In the genomic region with DNA sequence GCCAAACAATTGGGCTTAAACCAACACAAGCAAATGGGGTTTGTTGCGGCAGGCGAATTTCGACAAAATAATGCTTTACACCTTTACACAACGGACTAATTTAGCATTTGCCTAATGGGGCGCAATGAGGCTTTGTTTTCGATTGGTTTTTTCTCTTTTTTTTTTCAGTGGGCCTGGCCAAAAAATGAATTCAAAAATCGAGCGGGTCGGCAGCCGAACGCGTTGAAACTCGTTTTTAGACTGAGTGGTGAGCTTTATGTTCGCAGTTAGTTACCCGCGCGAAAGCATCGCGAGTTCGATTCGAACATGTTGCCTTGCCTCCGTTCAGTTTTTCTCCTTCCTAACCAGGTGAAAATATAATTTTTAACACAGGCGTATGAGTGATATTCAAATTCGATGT, we compare ENCODE assay signal across 5 fruit fly cellular contexts.
TF ChIP-seq lines count a peak whose summit lies in the region.

A gene (minus strand): TSS at position 228 of the 400 bp plus-strand sequence.

- TF ChIP-seq CTCF in whole organism, embryonic (GFP tag; optimal IDR thresholded peaks at IDR 0.05; lab: Kevin White, UChicago): no peak

TF ChIP-seq in whole organism, adult, 20 proteins besides CTCF, POLR2A, EP300 and RAD21:
- peak; percentile 32 for TF ChIP-seq kay (GFP tag; lab: Kevin White, UChicago; ENCODE audit: borderline replicate concordance)
- TF ChIP-seq CG33017 (tag; optimal IDR thresholded peaks at IDR 0.05; lab: Kevin White, UChicago): no peak
- no peak for TF ChIP-seq CG12768 (GFP tag; optimal IDR thresholded peaks at IDR 0.05; lab: Kevin White, UChicago)

TF ChIP-seq in whole organism, embryonic, 481 proteins besides CTCF, POLR2A, EP300 and RAD21 (continues in another document):
- TF ChIP-seq pum (GFP tag; optimal IDR thresholded peaks at IDR 0.05; lab: Kevin White, UChicago) (no peak), NFAT (GFP tag; IDR thresholded peaks at IDR 0.05; lab: Robert Waterston, UW) (peak; percentile 22; the same call in 1 of the 2 replicates), CHES-1-like (GFP tag; optimal IDR thresholded peaks at IDR 0.05; lab: Kevin White, UChicago) (no peak), slou (GFP tag; optimal IDR thresholded peaks at IDR 0.05; lab: Kevin White, UChicago) (no peak), Ets65A (GFP tag; lab: Kevin White, UChicago) (peak; percentile 25), CG15601 (tag; optimal IDR thresholded peaks at IDR 0.05; lab: Kevin White, UChicago) (no peak), ttk (GFP tag; IDR thresholded peaks at IDR 0.05; lab: Robert Waterston, UW) (no peak), CG6791 (GFP tag; IDR thresholded peaks at IDR 0.05; lab: Robert Waterston, UW; ENCODE audit: partially characterized antibody) (0 out of 3 replicates have a peak, but pooled peaks have one; percentile 32), cg (GFP tag; optimal IDR thresholded peaks at IDR 0.05; lab: Kevin White, UChicago) (no peak), CG4707 (GFP tag; optimal IDR thresholded peaks at IDR 0.05; lab: Kevin White, UChicago) (no peak), CG2120 (GFP tag; optimal IDR thresholded peaks at IDR 0.05; lab: Kevin White, UChicago) (peak; percentile 11), CG13296 (GFP tag; optimal IDR thresholded peaks at IDR 0.05; lab: Kevin White, UChicago) (no peak), CG10959 (GFP tag; IDR thresholded peaks at IDR 0.05; lab: Robert Waterston, UW) (no peak), CG15514 (GFP tag; optimal IDR thresholded peaks at IDR 0.05; lab: Kevin White, UChicago) (no peak), ftz-f1 (GFP tag; optimal IDR thresholded peaks at IDR 0.05; lab: Kevin White, UChicago) (no peak), da (GFP tag; optimal IDR thresholded peaks at IDR 0.05; lab: Kevin White, UChicago) (no peak), Drgx (GFP tag; IDR thresholded peaks at IDR 0.05; lab: Robert Waterston, UW) (peak; percentile 29), unpg (GFP tag; optimal IDR thresholded peaks at IDR 0.05; lab: Kevin White, UChicago) (peak; percentile 9), CG5953 (GFP tag; IDR thresholded peaks at IDR 0.05; lab: Robert Waterston, UW) (0 out of 2 replicates have a peak, but pooled peaks have one; percentile 8), CG7963 (GFP tag; IDR thresholded peaks at IDR 0.05; lab: Robert Waterston, UW; ENCODE audit: partially characterized antibody) (no peak)

TF ChIP-seq in whole organism, prepupa, 60 proteins besides CTCF, POLR2A, EP300 and RAD21 (continues in another document):
- TF ChIP-seq CG32006 (GFP tag; optimal IDR thresholded peaks at IDR 0.05; lab: Kevin White, UChicago) (peak; percentile 53), Hr4 (GFP tag; optimal IDR thresholded peaks at IDR 0.05; lab: Kevin White, UChicago) (no peak), net (GFP tag; optimal IDR thresholded peaks at IDR 0.05; lab: Kevin White, UChicago) (peak; percentile 21), pdm3 (GFP tag; optimal IDR thresholded peaks at IDR 0.05; lab: Kevin White, UChicago) (peak; percentile 9), CG6276 (GFP tag; optimal IDR thresholded peaks at IDR 0.05; lab: Kevin White, UChicago) (peak; percentile 39), Sox14 (GFP tag; optimal IDR thresholded peaks at IDR 0.05; lab: Kevin White, UChicago) (peak; percentile 0), CG15336 (GFP tag; IDR thresholded peaks at IDR 0.05; lab: Robert Waterston, UW) (peak; percentile 43), lz (GFP tag; optimal IDR thresholded peaks at IDR 0.05; lab: Kevin White, UChicago) (peak; percentile 10), Smox (GFP tag; optimal IDR thresholded peaks at IDR 0.05; lab: Kevin White, UChicago) (no peak), topi (GFP tag; optimal IDR thresholded peaks at IDR 0.05; lab: Kevin White, UChicago) (no peak), CG4318 (GFP tag; optimal IDR thresholded peaks at IDR 0.05; lab: Kevin White, UChicago) (peak; percentile 8), CG6808 (GFP tag; optimal IDR thresholded peaks at IDR 0.05; lab: Kevin White, UChicago) (peak; percentile 1), CG3032 (tag; optimal IDR thresholded peaks at IDR 0.05; lab: Kevin White, UChicago) (peak; percentile 5), Met (GFP tag; optimal IDR thresholded peaks at IDR 0.05; lab: Kevin White, UChicago) (peak; percentile 17), Hr38 (GFP tag; optimal IDR thresholded peaks at IDR 0.05; lab: Kevin White, UChicago) (no peak), eg (GFP tag; IDR thresholded peaks at IDR 0.05; lab: Robert Waterston, UW) (peak; percentile 36; the same call in 1 of the 3 replicates), Eip78C (GFP tag; lab: Kevin White, UChicago) (peak; percentile 35), CG10631 (GFP tag; optimal IDR thresholded peaks at IDR 0.05; lab: Kevin White, UChicago) (no peak), fd59A (GFP tag; optimal IDR thresholded peaks at IDR 0.05; lab: Kevin White, UChicago) (no peak), salr (GFP tag; optimal IDR thresholded peaks at IDR 0.05; lab: Kevin White, UChicago) (no peak), CG31627 (GFP tag; optimal IDR thresholded peaks at IDR 0.05; lab: Kevin White, UChicago) (peak; percentile 18), dac (GFP tag; optimal IDR thresholded peaks at IDR 0.05; lab: Kevin White, UChicago) (peak; percentile 28)

TF ChIP-seq in whole organism, pupa, 21 proteins besides CTCF, POLR2A, EP300 and RAD21:
- TF ChIP-seq Ets98B (GFP tag; IDR thresholded peaks at IDR 0.05; lab: Robert Waterston, UW) (peak; percentile 16; the same call in 1 of the 2 replicates), CG9948 (tag; optimal IDR thresholded peaks at IDR 0.05; lab: Kevin White, UChicago) (peak; percentile 19), CG14655 (GFP tag; optimal IDR thresholded peaks at IDR 0.05; lab: Kevin White, UChicago) (peak; percentile 46), CG32121 (GFP tag; IDR thresholded peaks at IDR 0.05; lab: Robert Waterston, UW) (no peak; the same call in 1 of the 2 replicates), CG12605 (GFP tag; IDR thresholded peaks at IDR 0.05; lab: Robert Waterston, UW) (no peak), CG8301 (tag; optimal IDR thresholded peaks at IDR 0.05; lab: Kevin White, UChicago) (peak; percentile 43), rn (GFP tag; IDR thresholded peaks at IDR 0.05; lab: Robert Waterston, UW) (no peak), CG8159 (tag; optimal IDR thresholded peaks at IDR 0.05; lab: Kevin White, UChicago) (peak; percentile 14), Pif1A (GFP tag; optimal IDR thresholded peaks at IDR 0.05; lab: Kevin White, UChicago) (no peak), CG34367 (tag; optimal IDR thresholded peaks at IDR 0.05; lab: Kevin White, UChicago) (no peak), CG17806 (tag; optimal IDR thresholded peaks at IDR 0.05; lab: Kevin White, UChicago) (no peak), CG4496 (GFP tag; IDR thresholded peaks at IDR 0.05; lab: Robert Waterston, UW) (0 out of 3 replicates have a peak, but pooled peaks have one; percentile 37)
TF ChIP-seq in whole organism, pupa: peak in this region for 6.

TF ChIP-seq in whole organism, wandering third instar larva, 38 proteins besides CTCF, POLR2A, EP300 and RAD21:
- peak; percentile 19 for TF ChIP-seq rgr (GFP tag; optimal IDR thresholded peaks at IDR 0.05; lab: Kevin White, UChicago)
- TF ChIP-seq Hr83 (GFP tag; optimal IDR thresholded peaks at IDR 0.05; lab: Kevin White, UChicago; ENCODE audit: poor library complexity, severe bottlenecking): no peak
- TF ChIP-seq ey (GFP tag; optimal IDR thresholded peaks at IDR 0.05; lab: Kevin White, UChicago): peak; percentile 3
- no peak for TF ChIP-seq Myc (optimal IDR thresholded peaks at IDR 0.05; lab: Kevin White, UChicago)
- no peak for TF ChIP-seq jim (GFP tag; optimal IDR thresholded peaks at IDR 0.05; lab: Kevin White, UChicago)
- TF ChIP-seq pan (optimal IDR thresholded peaks at IDR 0.05; lab: Kevin White, UChicago): no peak
- no peak for TF ChIP-seq GATAd (GFP tag; optimal IDR thresholded peaks at IDR 0.05; lab: Kevin White, UChicago)
- no peak for TF ChIP-seq foxo (GFP tag; optimal IDR thresholded peaks at IDR 0.05; lab: Kevin White, UChicago)
- peak; percentile 29 for TF ChIP-seq fru (GFP tag; optimal IDR thresholded peaks at IDR 0.05; lab: Kevin White, UChicago)
- TF ChIP-seq psq (GFP tag; optimal IDR thresholded peaks at IDR 0.05; lab: Kevin White, UChicago): no peak
